Worm (Caenorhabditis elegans) whole organism, L1 larva: ENCODE measurements around the gene C39B5.14.

Experiments
- C16A3.4 ChIP-seq: fragments of 150-350 bp; optimal IDR thresholded peaks from 2 replicates; lab custom pipeline; 2014; ENCODE audit warnings: missing biosample characterization, missing genetic modification characterization
- aha-1 ChIP-seq: fragments of 150-350 bp; optimal IDR thresholded peaks from 2 replicates; lab custom pipeline; 2014; ENCODE audit warnings: missing biosample characterization, missing genetic modification characterization
- ces-1 ChIP-seq: fragments of 150-350 bp; optimal IDR thresholded peaks from 2 replicates; lab custom pipeline; 2014; ENCODE audit warnings: missing biosample characterization, missing genetic modification reagents, missing genetic modification characterization
- dsc-1 ChIP-seq: sonication (generic microtip); optimal IDR thresholded peaks from 2 replicates; lab custom pipeline; 2016; ENCODE audit warnings: mild to moderate bottlenecking, missing genetic modification characterization, missing compliant biosample characterization
- egl-27 ChIP-seq, 2 experiments: fragments of 150-350 bp in 1 of 2; sonication (generic microtip); optimal IDR thresholded peaks; 3 replicates each; lab custom pipeline; 2017 to 2018; ENCODE audit warnings: missing biosample characterization in 2 of 2, missing genetic modification characterization in 2 of 2, missing genetic modification reagents in 2 of 2
- elt-2 ChIP-seq: sonication (generic microtip); optimal IDR thresholded peaks from 2 replicates; lab custom pipeline; 2016; ENCODE audit warnings: missing genetic modification characterization, mild to moderate bottlenecking, inconsistent platforms, missing compliant biosample characterization, missing genetic modification reagents
- fkh-10 ChIP-seq: sonication (generic microtip); optimal IDR thresholded peaks from 2 replicates; lab custom pipeline; 2017; ENCODE audit warnings: missing biosample characterization, missing genetic modification reagents, missing genetic modification characterization
- hlh-4 ChIP-seq: sonication (generic microtip); optimal IDR thresholded peaks from 2 replicates; lab custom pipeline; 2016; ENCODE audit warnings: mild to moderate bottlenecking, missing genetic modification characterization, missing compliant biosample characterization
- hpl-2 ChIP-seq: fragments of 150-350 bp; optimal IDR thresholded peaks from 2 replicates; lab custom pipeline; 2014; ENCODE audit warnings: missing biosample characterization, missing genetic modification reagents, missing genetic modification characterization
- lin-15B ChIP-seq: fragments of 150-350 bp; sonication (generic microtip); optimal IDR thresholded peaks from 3 replicates; lab custom pipeline; 2014; ENCODE audit warnings: missing biosample characterization, missing genetic modification characterization
- mab-9 ChIP-seq: fragments of 200-800 bp; sonication (Bioruptor generic); IDR thresholded peaks from 2 replicates; pipeline ENCODE4 v1.3.6; 2022; ENCODE audit warnings: missing genetic modification reagents, missing genetic modification characterization, missing compliant biosample characterization
- nhr-20 ChIP-seq: sonication (generic microtip); optimal IDR thresholded peaks from 2 replicates; lab custom pipeline; 2016; ENCODE audit warnings: mild to moderate bottlenecking, missing genetic modification characterization, missing compliant biosample characterization
- pqm-1 ChIP-seq: sonication (generic microtip); optimal IDR thresholded peaks from 3 replicates; lab custom pipeline; 2017; ENCODE audit warnings: missing biosample characterization, missing genetic modification characterization
- unc-62 ChIP-seq: fragments of 150-350 bp; optimal IDR thresholded peaks from 2 replicates; lab custom pipeline; 2014; ENCODE audit warnings: missing biosample characterization, missing genetic modification reagents, missing genetic modification characterization
- unc-98 ChIP-seq: fragments of 200-800 bp; sonication (Bioruptor generic); IDR thresholded peaks from 2 replicates; pipeline ENCODE4 v1.3.6; 2022; ENCODE audit warnings: missing genetic modification characterization, missing compliant biosample characterization
- vab-15 ChIP-seq: sonication (generic microtip); optimal IDR thresholded peaks from 2 replicates; lab custom pipeline; 2017; ENCODE audit warnings: missing genotype, mild to moderate bottlenecking, missing genetic modification characterization, missing compliant biosample characterization

The C39B5.14 gene

ce11 chrIII:2265986-2266701 is 54.9 kb downstream of the C39B5.14 start, which contains the start of gene fbxa-9:
Gene fbxa-9, plus strand, starts transcription at chrIII:2266651.
- TF ChIP-seq pqm-1 (tag; lab: Kevin White, UChicago) (peak; percentile 16), fkh-10 (GFP tag; lab: Kevin White, UChicago) (no peak), mab-9 (no peak), elt-2 (tag; lab: Kevin White, UChicago) (peak; percentile 76), hpl-2 (GFP tag; lab: Kevin White, UChicago) (no peak), hlh-4 (tag; lab: Kevin White, UChicago) (no peak), dsc-1 (tag; lab: Kevin White, UChicago) (no peak), nhr-20 (tag; lab: Kevin White, UChicago) (no peak), vab-15 (tag; lab: Kevin White, UChicago) (no peak), C16A3.4 (tag; lab: Kevin White, UChicago) (no peak), unc-62 (no peak), ces-1 (GFP tag; lab: Kevin White, UChicago) (no peak), unc-98 (GFP tag; lab: Robert Waterston, UW) (no peak), egl-27 (tag; optimal IDR thresholded peaks at IDR 0.05; lab: Kevin White, UChicago) (no peak), lin-15B (no peak), aha-1 (no peak)
